Worm (Caenorhabditis elegans) whole organism, L4 larva: ENCODE results near the gene scl-24.

Experiments used
- D1046.2 ChIP-seq: fragments of 200-800 bp; sonication (Bioruptor generic); IDR thresholded peaks from 2 replicates; pipeline ENCODE4 v1.3.6; 2022; ENCODE audit warnings: missing genetic modification characterization, missing compliant biosample characterization
- F10B5.3 ChIP-seq: sonication (generic microtip); optimal IDR thresholded peaks from 2 replicates; lab custom pipeline; 2016; ENCODE audit warnings: mild to moderate bottlenecking, missing genetic modification characterization, missing compliant biosample characterization
- F37D6.2 ChIP-seq: sonication (generic microtip); optimal IDR thresholded peaks from 2 replicates; lab custom pipeline; 2016; ENCODE audit warnings: mild to moderate bottlenecking, missing genetic modification characterization, missing compliant biosample characterization
- T20F7.1 ChIP-seq: fragments of 200-800 bp; sonication (Bioruptor generic); optimal IDR thresholded peaks from 2 replicates; lab custom pipeline; 2018; ENCODE audit warnings: mild to moderate bottlenecking, missing genetic modification characterization, missing compliant biosample characterization
- ZK337.2 ChIP-seq: fragments of 200-800 bp; sonication (Bioruptor generic); IDR thresholded peaks from 2 replicates; pipeline ENCODE4 v1.3.6; 2022; ENCODE audit warnings: missing genetic modification reagents, missing genetic modification characterization, missing compliant biosample characterization
- ZK546.5 ChIP-seq, 2 experiments: sonication (generic microtip); optimal IDR thresholded peaks; 2 replicates each; lab custom pipeline; 2017; ENCODE audit warnings: missing biosample characterization in 2 of 2, missing genetic modification characterization in 2 of 2
- aha-1 ChIP-seq: fragments of 150-350 bp; peaks from one replicate; lab custom pipeline; 2014; ENCODE audit warnings: missing biosample characterization, missing genetic modification characterization
- arid-1 ChIP-seq: fragments of 200-800 bp; sonication (Bioruptor generic); conservative IDR thresholded peaks from 2 replicates; pipeline ENCODE4 v1.3.6; 2022; ENCODE audit warnings: missing genetic modification reagents, missing genetic modification characterization, missing compliant biosample characterization
- ceh-32 ChIP-seq: sonication (generic microtip); optimal IDR thresholded peaks from 2 replicates; lab custom pipeline; 2016; ENCODE audit warnings: mild to moderate bottlenecking, missing genetic modification characterization, missing compliant biosample characterization; ENCODE audit not compliant: poor library complexity
- ceh-82 ChIP-seq: sonication (generic microtip); optimal IDR thresholded peaks from 2 replicates; lab custom pipeline; 2017; ENCODE audit warnings: missing biosample characterization, missing genetic modification characterization
- dmd-9 ChIP-seq: fragments of 200-800 bp; sonication (Bioruptor generic); IDR thresholded peaks from 2 replicates; pipeline ENCODE4 v1.3.6; 2022; ENCODE audit warnings: missing genetic modification reagents, missing genetic modification characterization, missing compliant biosample characterization
- fkh-10 ChIP-seq: fragments of 150-350 bp; optimal IDR thresholded peaks from 2 replicates; lab custom pipeline; 2014; ENCODE audit warnings: missing biosample characterization, missing genetic modification reagents, missing genetic modification characterization
- gei-8 ChIP-seq: fragments of 200-800 bp; sonication (Bioruptor generic); optimal IDR thresholded peaks from 2 replicates; lab custom pipeline; 2018; ENCODE audit warnings: mild to moderate bottlenecking, missing genetic modification characterization, missing compliant biosample characterization
- hlh-30 ChIP-seq: sonication (generic microtip); optimal IDR thresholded peaks from 2 replicates; lab custom pipeline; 2017; ENCODE audit warnings: antibody characterized with exemption, mild to moderate bottlenecking, missing genetic modification characterization, missing compliant biosample characterization; ENCODE audit not compliant: insufficient read depth
- jun-1 ChIP-seq: fragments of 150-350 bp; optimal IDR thresholded peaks from 2 replicates; lab custom pipeline; 2014; ENCODE audit warnings: missing biosample characterization, missing genetic modification reagents, missing genetic modification characterization
- madf-9 ChIP-seq: fragments of 200-800 bp; sonication (Bioruptor generic); conservative IDR thresholded peaks from 2 replicates; pipeline ENCODE4 v1.3.6; 2022; ENCODE audit warnings: missing genetic modification reagents, missing genetic modification characterization, missing compliant biosample characterization
- mep-1 ChIP-seq: fragments of 150-350 bp; sonication (generic microtip); optimal IDR thresholded peaks from 3 replicates; lab custom pipeline; 2014; ENCODE audit warnings: missing biosample characterization, missing genetic modification characterization
- nhr-25 ChIP-seq: sonication (generic microtip); optimal IDR thresholded peaks from 2 replicates; lab custom pipeline; 2017; ENCODE audit warnings: missing genetic modification characterization, mild to moderate bottlenecking, missing compliant biosample characterization, antibody characterized with exemption, moderate library complexity, borderline replicate concordance; ENCODE audit not compliant: insufficient read depth
- nhr-28 ChIP-seq: fragments of 150-350 bp; optimal IDR thresholded peaks from 2 replicates; lab custom pipeline; 2014; ENCODE audit warnings: missing biosample characterization, missing genetic modification characterization
- nhr-41 ChIP-seq: fragments of 200-800 bp; sonication (Bioruptor generic); IDR thresholded peaks from 2 replicates; pipeline ENCODE4 v1.3.6; 2022; ENCODE audit warnings: missing genetic modification reagents, missing genetic modification characterization, missing compliant biosample characterization
- nhr-42 ChIP-seq: fragments of 200-800 bp; sonication (Bioruptor generic); IDR thresholded peaks from 2 replicates; pipeline ENCODE4 v1.3.6; 2022; ENCODE audit warnings: missing genetic modification characterization, missing compliant biosample characterization
- nhr-48 ChIP-seq: sonication (generic microtip); optimal IDR thresholded peaks from 2 replicates; lab custom pipeline; 2016; ENCODE audit warnings: mild to moderate bottlenecking, missing genetic modification characterization, missing compliant biosample characterization
- nhr-6 ChIP-seq: fragments of 150-350 bp; optimal IDR thresholded peaks from 2 replicates; lab custom pipeline; 2014; ENCODE audit warnings: missing biosample characterization, missing genetic modification characterization
- nhr-76 ChIP-seq: fragments of 150-350 bp; optimal IDR thresholded peaks from 2 replicates; lab custom pipeline; 2014; ENCODE audit warnings: missing biosample characterization, missing genetic modification characterization
- rbr-2 ChIP-seq: sonication (generic microtip); optimal IDR thresholded peaks from 2 replicates; lab custom pipeline; 2016; ENCODE audit warnings: missing genotype, missing genetic modification characterization, missing compliant biosample characterization
- skn-1 ChIP-seq: fragments of 150-350 bp; optimal IDR thresholded peaks from 2 replicates; lab custom pipeline; 2014; ENCODE audit warnings: missing biosample characterization, missing genetic modification characterization
- unc-39 ChIP-seq: sonication (generic microtip); optimal IDR thresholded peaks from 2 replicates; lab custom pipeline; 2017; ENCODE audit warnings: missing biosample characterization, missing genetic modification characterization
- unc-62 ChIP-seq, 3 experiments: fragments of 150-350 bp in 1 of 3; sonication (generic microtip); optimal IDR thresholded peaks in 2 of 3; peaks in 1 of 3; 1 replicate in 1 of 3; 2 replicates in 2 of 3; lab custom pipeline; 2014 to 2017; ENCODE audit warnings: missing biosample characterization in 3 of 3, missing genetic modification characterization in 3 of 3, missing genetic modification reagents in 3 of 3, missing genotype in 1 of 3
- vab-7 ChIP-seq: fragments of 200-800 bp; sonication (Bioruptor generic); IDR thresholded peaks from 2 replicates; pipeline ENCODE4 v1.3.6; 2022; ENCODE audit warnings: missing genetic modification reagents, missing genetic modification characterization, missing compliant biosample characterization
- zag-1 ChIP-seq: fragments of 150-350 bp; optimal IDR thresholded peaks from 2 replicates; lab custom pipeline; 2014; ENCODE audit warnings: missing biosample characterization, missing genetic modification characterization
- zip-11 ChIP-seq: fragments of 200-800 bp; sonication (Bioruptor generic); IDR thresholded peaks from 2 replicates; pipeline ENCODE4 v1.3.6; 2022; ENCODE audit warnings: missing genetic modification characterization, missing compliant biosample characterization
- ztf-7 ChIP-seq: fragments of 150-350 bp; optimal IDR thresholded peaks from 2 replicates; lab custom pipeline; 2014; ENCODE audit warnings: missing biosample characterization, missing genetic modification characterization

The scl-24 gene

DNA sequence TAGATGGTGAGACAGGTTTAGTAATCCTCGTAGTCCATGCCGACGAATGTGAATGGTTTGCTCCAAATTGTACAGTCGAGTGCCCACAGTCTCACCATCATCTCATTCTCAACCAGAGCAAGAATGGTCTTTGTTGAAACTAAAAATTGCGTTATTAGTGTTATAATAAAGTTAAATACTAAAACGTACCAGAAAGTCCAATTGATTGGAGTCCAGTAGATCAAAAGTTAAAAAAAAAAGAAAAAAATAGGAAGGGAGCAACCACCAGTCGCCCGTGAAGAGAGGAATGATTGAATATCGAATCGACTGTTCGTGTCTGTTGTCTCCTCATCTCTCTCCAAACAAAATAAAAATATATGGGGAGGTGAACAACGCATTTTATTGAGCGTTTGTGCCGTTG lies 44.4 kb downstream of the scl-24 start, which contains the start of gene C18D4.12:
TSS of gene C18D4.12 (minus strand) at position 101 of the 400 bp plus-strand sequence.
- TF ChIP-seq ceh-32 (tag; lab: Kevin White, UChicago) (no peak), aha-1 (tag; lab: Kevin White, UChicago) (peak; percentile 8)
- TF ChIP-seq, all 104 proteins: peak for 1

DNA sequence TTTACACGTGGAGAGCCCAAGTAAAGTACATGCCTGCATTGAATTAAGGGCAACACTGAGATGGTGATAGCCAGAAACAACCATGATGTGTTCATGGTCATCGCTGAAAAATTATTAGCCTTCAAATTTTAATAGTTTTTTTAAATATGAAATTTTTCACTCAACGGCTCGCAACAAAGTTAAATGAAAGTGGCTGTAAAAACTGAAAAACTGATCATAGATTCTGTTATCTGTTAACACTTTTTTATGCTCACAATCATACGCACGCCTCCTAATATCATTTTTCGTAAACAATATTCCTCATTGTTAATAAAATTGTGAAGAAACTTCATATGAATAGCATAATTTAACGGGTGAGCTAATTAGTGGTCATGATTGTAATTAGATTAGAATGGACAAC lies 45.3 kb downstream of the scl-24 start, which contains the start of gene C18D4.4:
TSS of gene C18D4.4 (minus strand) at position 101 of the 400 bp plus-strand sequence.
- TF ChIP-seq F10B5.3 (tag; lab: Kevin White, UChicago) = no peak
- no peak for TF ChIP-seq nhr-25
- TF ChIP-seq zag-1 (tag; lab: Kevin White, UChicago) = no peak
- no peak for TF ChIP-seq nhr-76 (tag; lab: Kevin White, UChicago)
- no peak for TF ChIP-seq nhr-48 (tag; lab: Kevin White, UChicago)
- TF ChIP-seq gei-8 (GFP tag; lab: Kevin White, UChicago) = no peak
- TF ChIP-seq skn-1 (tag; lab: Kevin White, UChicago) = no peak
- no peak for TF ChIP-seq nhr-28
- no peak for TF ChIP-seq unc-39 (tag; lab: Kevin White, UChicago)
- TF ChIP-seq vab-7 (GFP tag; lab: Robert Waterston, UW) = no peak
- no peak for TF ChIP-seq ZK546.5 (tag; optimal IDR thresholded peaks at IDR 0.05; lab: Kevin White, UChicago)
- TF ChIP-seq nhr-42 (GFP tag; lab: Robert Waterston, UW) = no peak
- no peak for TF ChIP-seq rbr-2 (tag; lab: Kevin White, UChicago)
- no peak for TF ChIP-seq nhr-41 (GFP tag; lab: Robert Waterston, UW)
- no peak for TF ChIP-seq F37D6.2 (tag; lab: Kevin White, UChicago)
- no peak for TF ChIP-seq nhr-6 (tag; lab: Kevin White, UChicago)
- no peak for TF ChIP-seq T20F7.1 (GFP tag; lab: Kevin White, UChicago)
- no peak for TF ChIP-seq arid-1
- TF ChIP-seq madf-9 (GFP tag; lab: Robert Waterston, UW) = no peak
- TF ChIP-seq zip-11 (GFP tag; lab: Robert Waterston, UW) = no peak

DNA sequence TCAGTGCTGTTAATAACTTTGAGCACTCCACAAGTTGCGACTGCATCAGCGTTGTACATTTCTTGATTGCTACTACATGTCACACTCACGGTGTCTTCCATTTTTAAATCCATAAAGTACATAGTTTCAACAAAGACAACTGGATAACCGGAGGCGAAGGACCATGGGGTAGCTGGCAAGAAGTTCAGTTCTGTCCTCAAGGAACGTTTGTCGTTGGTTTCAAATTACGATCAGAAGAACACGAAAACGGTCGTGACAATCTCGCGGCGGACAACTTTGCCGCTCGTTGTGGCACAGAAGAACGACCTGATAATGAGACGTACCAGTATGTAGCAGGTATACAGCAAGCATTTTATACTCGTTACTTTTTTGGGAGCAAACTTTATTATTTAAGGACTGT lies 46.6 kb downstream of the scl-24 start, which contains the start of gene C18D4.3:
TSS of gene C18D4.3 (minus strand) at position 101 of the 400 bp plus-strand sequence.
- TF ChIP-seq fkh-10 (GFP tag; lab: Kevin White, UChicago) = no peak
- no peak for TF ChIP-seq hlh-30

DNA sequence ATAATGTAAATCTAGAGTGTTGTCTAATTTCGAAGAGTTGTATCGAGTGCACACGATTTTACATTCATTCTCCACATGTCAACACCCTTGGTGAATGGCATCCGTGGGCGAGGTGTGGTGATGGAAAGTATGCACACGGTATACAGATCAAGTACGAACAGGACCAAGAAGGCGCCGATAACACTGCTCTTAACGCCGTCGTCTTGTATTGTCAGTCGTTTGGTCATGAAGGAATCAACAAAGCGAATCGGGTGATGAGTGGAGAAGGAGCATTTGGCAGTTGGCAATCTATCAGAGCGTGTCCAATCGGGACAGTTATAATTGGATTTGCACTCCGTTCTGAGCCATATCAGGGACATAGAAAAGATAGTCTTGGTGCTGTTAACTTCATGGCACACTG lies 47.1 kb downstream of the scl-24 start:
- TF ChIP-seq unc-62 (GFP tag; optimal IDR thresholded peaks at IDR 0.05 in 1 of 2; lab: Kevin White, UChicago) (peak in 1 of 2 experiments; percentile 68), unc-62 (tag; optimal IDR thresholded peaks at IDR 0.05; lab: Kevin White, UChicago) (no peak), ceh-82 (tag; lab: Kevin White, UChicago) (no peak), ztf-7 (tag; lab: Kevin White, UChicago) (no peak), aha-1 (tag; lab: Kevin White, UChicago) (peak; percentile 67), mep-1 (tag; lab: Kevin White, UChicago) (no peak), jun-1 (tag; lab: Kevin White, UChicago) (no peak), ZK337.2 (GFP tag; lab: Robert Waterston, UW) (no peak), D1046.2 (GFP tag; lab: Robert Waterston, UW) (no peak), dmd-9 (no peak)
